Worm (Caenorhabditis elegans) whole organism, young adult: ENCODE results near the gene nhr-237.

ENCODE experiments used
- F10E7.11 ChIP-seq: sonication (generic microtip); optimal IDR thresholded peaks from 2 replicates; lab custom pipeline; 2017; ENCODE audit warnings: mild to moderate bottlenecking, missing genetic modification characterization, moderate library complexity, missing compliant biosample characterization
- ZK185.1 ChIP-seq: sonication (generic microtip); optimal IDR thresholded peaks from 2 replicates; lab custom pipeline; 2016; ENCODE audit warnings: mild to moderate bottlenecking, missing genetic modification characterization, missing compliant biosample characterization; ENCODE audit not compliant: poor library complexity, severe bottlenecking
- athp-1 ChIP-seq: sonication (generic microtip); optimal IDR thresholded peaks from 2 replicates; lab custom pipeline; 2017; ENCODE audit warnings: mild to moderate bottlenecking, missing genetic modification characterization, missing compliant biosample characterization
- ceh-91 ChIP-seq: fragments of 200-800 bp; sonication (Bioruptor generic); IDR thresholded peaks from 2 replicates; pipeline ENCODE4 v1.3.6; 2022; ENCODE audit warnings: missing genetic modification reagents, missing genetic modification characterization, missing compliant biosample characterization
- hmg-20 ChIP-seq: fragments of 200-800 bp; sonication (Bioruptor generic); IDR thresholded peaks from 2 replicates; pipeline ENCODE4 v1.3.6; 2022; ENCODE audit warnings: missing genetic modification reagents, missing genetic modification characterization, missing compliant biosample characterization
- madf-10 ChIP-seq: sonication (generic microtip); optimal IDR thresholded peaks from 2 replicates; lab custom pipeline; 2016; ENCODE audit warnings: mild to moderate bottlenecking, missing genetic modification characterization, missing compliant biosample characterization
- nfya-1 ChIP-seq: sonication (generic microtip); optimal IDR thresholded peaks from 2 replicates; lab custom pipeline; 2017; ENCODE audit warnings: antibody characterized with exemption, missing compliant biosample characterization, missing genetic modification characterization, borderline replicate concordance; ENCODE audit not compliant: insufficient read depth
- nfyb-1 ChIP-seq: fragments of 200-800 bp; sonication (Bioruptor generic); IDR thresholded peaks from 2 replicates; pipeline ENCODE4 v1.3.6; 2022; ENCODE audit warnings: missing genetic modification reagents, missing genetic modification characterization, missing compliant biosample characterization
- snpc-3.4 ChIP-seq: sonication (generic microtip); optimal IDR thresholded peaks from 2 replicates; lab custom pipeline; 2017; ENCODE audit warnings: missing genetic modification characterization, mild to moderate bottlenecking, missing compliant biosample characterization, antibody characterized with exemption, moderate library complexity, missing genotype, missing genetic modification reagents
- unc-62 ChIP-seq: fragments of 150-350 bp; optimal IDR thresholded peaks from 2 replicates; lab custom pipeline; 2014; ENCODE audit warnings: missing biosample characterization, missing genetic modification reagents, missing genetic modification characterization
- xnd-1 ChIP-seq: sonication (generic microtip); optimal IDR thresholded peaks from 2 replicates; lab custom pipeline; 2016; ENCODE audit warnings: missing genotype, missing genetic modification reagents, missing genetic modification characterization, missing compliant biosample characterization

DNA sequence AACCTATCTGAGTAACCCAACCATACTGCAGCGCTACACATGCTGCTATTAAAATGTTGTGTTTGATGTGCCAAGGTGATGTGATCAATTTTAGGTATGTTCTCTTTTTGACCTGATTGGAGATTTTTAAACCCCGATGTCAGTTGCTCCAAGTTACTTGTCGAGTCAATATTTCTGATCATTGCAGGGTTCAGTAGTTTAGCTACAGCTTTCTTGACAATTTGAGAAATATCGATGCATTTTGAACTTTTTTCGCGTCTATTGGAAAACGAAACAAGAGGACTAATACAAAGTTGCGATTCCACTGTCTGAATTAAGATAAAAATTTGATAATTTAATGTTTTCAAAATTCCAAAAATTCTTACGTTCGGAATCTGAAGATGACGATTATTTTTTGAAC, 3.2 kb downstream of the nhr-237 start:
- TF ChIP-seq F10E7.11 (tag; lab: Kevin White, UChicago) (no peak), xnd-1 (tag; lab: Kevin White, UChicago) (no peak), athp-1 (tag; lab: Kevin White, UChicago) (no peak), unc-62 (no peak), ceh-91 (GFP tag; lab: Robert Waterston, UW) (no peak), ZK185.1 (tag; lab: Kevin White, UChicago) (no peak), madf-10 (no peak), snpc-3.4 (tag; lab: Kevin White, UChicago) (no peak), hmg-20 (no peak), nfya-1 (tag; lab: Kevin White, UChicago) (no peak), nfyb-1 (GFP tag; lab: Robert Waterston, UW) (no peak)
